Fruit fly (Drosophila melanogaster) whole organism, prepupa: ENCODE data around the gene CG12576.

ENCODE experiments used
- CG10631 ChIP-seq: fragments of 200-800 bp; sonication (Bioruptor generic); optimal IDR thresholded peaks from 2 replicates; lab custom pipeline; 2016; ENCODE audit warnings: missing biosample characterization, missing genetic modification characterization
- CG10669 ChIP-seq: fragments of 200-800 bp; sonication (Bioruptor generic); optimal IDR thresholded peaks from 3 replicates; lab custom pipeline; 2018; ENCODE audit warnings: missing biosample characterization, mild to moderate bottlenecking, missing genetic modification characterization, moderate library complexity
- CG11762 ChIP-seq: fragments of 200-800 bp; sonication (Bioruptor generic); optimal IDR thresholded peaks from 3 replicates; lab custom pipeline; 2016; ENCODE audit warnings: missing biosample characterization, missing genetic modification characterization; ENCODE audit not compliant: insufficient read depth
- CG11902 ChIP-seq: fragments of 200-800 bp; sonication (Bioruptor generic); optimal IDR thresholded peaks from 3 replicates; lab custom pipeline; 2016; ENCODE audit warnings: missing biosample characterization, missing genetic modification characterization
- CG15336 ChIP-seq: fragments of 200-800 bp; sonication (Bioruptor generic); IDR thresholded peaks from 2 replicates; pipeline ENCODE4 v1.3.6; 2022; ENCODE audit warnings: missing biosample characterization, missing genetic modification characterization
- CG1621 ChIP-seq: fragments of 200-800 bp; sonication (Bioruptor generic); optimal IDR thresholded peaks from 3 replicates; lab custom pipeline; 2018; ENCODE audit warnings: missing biosample characterization, mild to moderate bottlenecking, missing genetic modification characterization
- CG16779 ChIP-seq: fragments of 200-800 bp; sonication (Bioruptor generic); optimal IDR thresholded peaks from 3 replicates; lab custom pipeline; 2017; ENCODE audit warnings: missing biosample characterization, mild to moderate bottlenecking, missing genetic modification characterization
- CG32006 ChIP-seq: fragments of 200-800 bp; sonication (Bioruptor generic); optimal IDR thresholded peaks from 3 replicates; lab custom pipeline; 2017; ENCODE audit warnings: missing biosample characterization, mild to moderate bottlenecking, missing genetic modification characterization
- CG34406 ChIP-seq: fragments of 200-800 bp; sonication (Bioruptor generic); optimal IDR thresholded peaks from 3 replicates; lab custom pipeline; 2016; ENCODE audit warnings: missing biosample characterization, missing genetic modification characterization
- CG4318 ChIP-seq: fragments of 200-800 bp; sonication (Bioruptor generic); optimal IDR thresholded peaks from 3 replicates; lab custom pipeline; 2017; ENCODE audit warnings: missing biosample characterization, mild to moderate bottlenecking, missing genetic modification characterization
- CG6276 ChIP-seq: fragments of 200-800 bp; sonication (Bioruptor generic); optimal IDR thresholded peaks from 2 replicates; lab custom pipeline; 2017; ENCODE audit warnings: missing biosample characterization, mild to moderate bottlenecking, missing genetic modification characterization
- CG6792 ChIP-seq: fragments of 200-800 bp; sonication (Bioruptor generic); optimal IDR thresholded peaks from 3 replicates; lab custom pipeline; 2016; ENCODE audit warnings: missing biosample characterization, missing genetic modification characterization
- CG6808 ChIP-seq: fragments of 200-800 bp; sonication (Bioruptor generic); optimal IDR thresholded peaks from 3 replicates; lab custom pipeline; 2017; ENCODE audit warnings: missing biosample characterization, missing genetic modification characterization, mild to moderate bottlenecking, moderate library complexity, missing genetic modification reagents
- CG6854 ChIP-seq: fragments of 200-800 bp; sonication (Bioruptor generic); optimal IDR thresholded peaks from 2 replicates; lab custom pipeline; 2017; ENCODE audit warnings: missing biosample characterization, mild to moderate bottlenecking, missing genetic modification characterization
- CG7368 ChIP-seq: fragments of 200-800 bp; sonication (Bioruptor generic); optimal IDR thresholded peaks from 3 replicates; lab custom pipeline; 2016; ENCODE audit warnings: missing biosample characterization, missing genetic modification characterization
- CG8119 ChIP-seq: fragments of 200-800 bp; sonication (Bioruptor generic); IDR thresholded peaks from 3 replicates; pipeline ENCODE4 v1.3.6; 2022; ENCODE audit warnings: missing biosample characterization, missing genetic modification characterization
- CG8319 ChIP-seq: fragments of 200-800 bp; sonication (Bioruptor generic); optimal IDR thresholded peaks from 3 replicates; lab custom pipeline; 2016; ENCODE audit warnings: missing biosample characterization, missing genetic modification characterization
- CG9139 ChIP-seq: fragments of 200-800 bp; sonication (Bioruptor generic); optimal IDR thresholded peaks from 3 replicates; lab custom pipeline; 2017; ENCODE audit warnings: missing biosample characterization, mild to moderate bottlenecking, missing genetic modification characterization
- Eip78C ChIP-seq: fragments of 200-800 bp; sonication (Bioruptor generic); peaks from one replicate; lab custom pipeline; 2016; ENCODE audit warnings: missing biosample characterization, missing genetic modification characterization
- Eip93F ChIP-seq: fragments of 200-800 bp; sonication (Bioruptor generic); optimal IDR thresholded peaks from 2 replicates; lab custom pipeline; 2016; ENCODE audit warnings: missing biosample characterization, mild to moderate bottlenecking, missing genetic modification characterization
- Ets21C ChIP-seq: fragments of 200-800 bp; sonication (Bioruptor generic); optimal IDR thresholded peaks from 3 replicates; lab custom pipeline; 2016; ENCODE audit warnings: missing biosample characterization, missing genetic modification characterization
- Gug ChIP-seq: fragments of 200-800 bp; sonication (Bioruptor generic); IDR thresholded peaks from 2 replicates; pipeline ENCODE4 v1.3.6; 2022; ENCODE audit warnings: missing biosample characterization, missing genetic modification characterization
- Hr38 ChIP-seq: sonication (Bioruptor generic); optimal IDR thresholded peaks from 2 replicates; lab custom pipeline; 2016; ENCODE audit warnings: missing biosample characterization, missing genetic modification characterization
- Hr39 ChIP-seq: fragments of 200-800 bp; sonication (Bioruptor generic); optimal IDR thresholded peaks from 2 replicates; lab custom pipeline; 2016; ENCODE audit warnings: missing biosample characterization, missing genetic modification characterization
- Hr4 ChIP-seq: fragments of 200-800 bp; sonication (Bioruptor generic); optimal IDR thresholded peaks from 3 replicates; lab custom pipeline; 2016; ENCODE audit warnings: missing biosample characterization, missing genetic modification characterization
- Lpt ChIP-seq: fragments of 200-800 bp; sonication (Bioruptor generic); optimal IDR thresholded peaks from 3 replicates; lab custom pipeline; 2016; ENCODE audit warnings: missing biosample characterization, missing genetic modification characterization
- Met ChIP-seq: fragments of 200-800 bp; sonication (Bioruptor generic); optimal IDR thresholded peaks from 3 replicates; lab custom pipeline; 2016; ENCODE audit warnings: missing biosample characterization, missing genetic modification characterization
- OdsH ChIP-seq: fragments of 200-800 bp; sonication (Bioruptor generic); optimal IDR thresholded peaks from 3 replicates; lab custom pipeline; 2016; ENCODE audit warnings: missing biosample characterization, missing genetic modification characterization
- Smox ChIP-seq: fragments of 200-800 bp; sonication (Bioruptor generic); optimal IDR thresholded peaks from 3 replicates; lab custom pipeline; 2016; ENCODE audit warnings: missing biosample characterization, missing genetic modification characterization
- Sox102F ChIP-seq: fragments of 200-800 bp; sonication (Bioruptor generic); optimal IDR thresholded peaks from 2 replicates; lab custom pipeline; 2016; ENCODE audit warnings: missing biosample characterization, mild to moderate bottlenecking, missing genetic modification characterization
- Sox14 ChIP-seq: fragments of 200-800 bp; sonication (Bioruptor generic); optimal IDR thresholded peaks from 3 replicates; lab custom pipeline; 2016; ENCODE audit warnings: missing biosample characterization, missing genetic modification characterization
- Sox15 ChIP-seq: fragments of 200-800 bp; sonication (Bioruptor generic); optimal IDR thresholded peaks from 3 replicates; lab custom pipeline; 2016; ENCODE audit warnings: missing biosample characterization, missing genetic modification characterization
- achi ChIP-seq: fragments of 200-800 bp; sonication (Bioruptor generic); optimal IDR thresholded peaks from 3 replicates; lab custom pipeline; 2016; ENCODE audit warnings: missing biosample characterization, missing genetic modification characterization
- cyc ChIP-seq: fragments of 200-800 bp; sonication (Bioruptor generic); optimal IDR thresholded peaks from 3 replicates; lab custom pipeline; 2016; ENCODE audit warnings: missing biosample characterization, missing genetic modification characterization
- dac ChIP-seq: fragments of 200-800 bp; sonication (Bioruptor generic); optimal IDR thresholded peaks from 2 replicates; lab custom pipeline; 2017; ENCODE audit warnings: missing biosample characterization, mild to moderate bottlenecking, missing genetic modification characterization
- dsx ChIP-seq: fragments of 200-800 bp; optimal IDR thresholded peaks from 3 replicates; lab custom pipeline; 2019; ENCODE audit warnings: missing biosample characterization, mild to moderate bottlenecking, missing genetic modification characterization, moderate library complexity; ENCODE audit not compliant: poor library complexity, severe bottlenecking
- eg ChIP-seq: fragments of 200-800 bp; sonication (Bioruptor generic); IDR thresholded peaks from 3 replicates; pipeline ENCODE4 v1.3.6; 2022; ENCODE audit warnings: missing biosample characterization, missing genetic modification characterization
- esn ChIP-seq: fragments of 200-800 bp; sonication (Bioruptor generic); optimal IDR thresholded peaks from 2 replicates; lab custom pipeline; 2016; ENCODE audit warnings: missing biosample characterization, mild to moderate bottlenecking, missing genetic modification characterization, moderate library complexity
- fd59A ChIP-seq: fragments of 200-800 bp; sonication (Bioruptor generic); optimal IDR thresholded peaks from 2 replicates; lab custom pipeline; 2017; ENCODE audit warnings: missing biosample characterization, mild to moderate bottlenecking, missing genetic modification characterization, missing genetic modification reagents
- fd85E ChIP-seq: fragments of 200-800 bp; sonication (Bioruptor generic); optimal IDR thresholded peaks from 3 replicates; lab custom pipeline; 2016; ENCODE audit warnings: missing biosample characterization, missing genetic modification characterization
- fkh ChIP-seq: fragments of 200-800 bp; sonication (Bioruptor generic); optimal IDR thresholded peaks from 3 replicates; lab custom pipeline; 2017; ENCODE audit warnings: missing biosample characterization, mild to moderate bottlenecking, missing genetic modification characterization, moderate library complexity
- net ChIP-seq: fragments of 200-800 bp; sonication (Bioruptor generic); optimal IDR thresholded peaks from 3 replicates; lab custom pipeline; 2016; ENCODE audit warnings: missing biosample characterization, missing genetic modification characterization
- pdm3 ChIP-seq: fragments of 200-800 bp; sonication (Bioruptor generic); optimal IDR thresholded peaks from 3 replicates; lab custom pipeline; 2016; ENCODE audit warnings: missing biosample characterization, missing genetic modification characterization
- salr ChIP-seq, 2 experiments: fragments of 200-800 bp; sonication (Bioruptor generic); optimal IDR thresholded peaks; 3 replicates each; lab custom pipeline; 2016 to 2018; ENCODE audit warnings: missing biosample characterization in 2 of 2, missing genetic modification characterization in 2 of 2, mild to moderate bottlenecking in 1 of 2
- ss ChIP-seq, 2 experiments: fragments of 200-800 bp; sonication (Bioruptor generic); optimal IDR thresholded peaks; 2 replicates in 1 of 2; 3 replicates in 1 of 2; lab custom pipeline; 2017 to 2018; ENCODE audit warnings: mild to moderate bottlenecking in 2 of 2, missing biosample characterization in 2 of 2, missing genetic modification characterization in 2 of 2, moderate library complexity in 1 of 2
- svp ChIP-seq: fragments of 200-800 bp; sonication (Bioruptor generic); peaks from one replicate; lab custom pipeline; 2016; ENCODE audit warnings: missing biosample characterization, missing genetic modification characterization
- topi ChIP-seq: fragments of 200-800 bp; sonication (Bioruptor generic); optimal IDR thresholded peaks from 3 replicates; lab custom pipeline; 2016; ENCODE audit warnings: missing biosample characterization, missing genetic modification characterization
- vri ChIP-seq: fragments of 200-800 bp; sonication (Bioruptor generic); optimal IDR thresholded peaks from 3 replicates; lab custom pipeline; 2016; ENCODE audit warnings: missing biosample characterization, mild to moderate bottlenecking, missing genetic modification characterization

CG12576 gene

DNA sequence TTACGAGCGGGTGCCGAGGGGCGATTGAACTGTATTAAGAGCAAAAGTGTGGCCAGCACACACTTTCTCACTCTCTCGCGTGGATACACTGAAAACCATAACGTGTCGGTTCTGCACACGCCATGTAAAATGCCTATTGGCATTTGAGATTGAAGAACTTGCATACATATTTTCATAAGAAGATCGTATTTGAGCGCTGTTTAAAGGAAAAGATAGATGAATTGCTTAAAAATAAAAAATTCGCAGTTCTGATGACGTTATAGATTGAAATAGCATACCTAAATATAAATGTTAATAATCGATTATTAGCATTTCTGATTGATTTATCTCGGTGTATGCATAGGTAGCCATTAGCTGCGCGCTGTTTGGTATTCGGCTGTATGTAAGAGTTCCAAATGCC, 26.9 kb upstream of the CG12576 start:
- TF ChIP-seq CG10669 (no peak), fkh (no peak), OdsH (GFP tag; lab: Kevin White, UChicago) (peak; percentile 38), Gug (GFP tag; lab: Robert Waterston, UW) (0 out of 2 replicates have a peak, but pooled peaks have one; percentile 16), esn (GFP tag; lab: Kevin White, UChicago) (no peak), CG4318 (GFP tag; lab: Kevin White, UChicago) (peak; percentile 31), Eip78C (GFP tag; lab: Kevin White, UChicago) (peak; percentile 56), Ets21C (no peak), cyc (GFP tag; lab: Kevin White, UChicago) (no peak), Hr39 (GFP tag; lab: Kevin White, UChicago) (no peak), achi (GFP tag; lab: Kevin White, UChicago) (no peak), CG6808 (no peak), CG7368 (no peak), Hr4 (peak; percentile 69), CG15336 (peak; percentile 65), net (GFP tag; lab: Kevin White, UChicago) (no peak), CG16779 (tag; lab: Kevin White, UChicago) (no peak), CG1621 (tag; lab: Kevin White, UChicago) (no peak), ss (GFP tag; optimal IDR thresholded peaks at IDR 0.05; lab: Kevin White, UChicago) (no peak), pdm3 (peak; percentile 19), topi (no peak), salr (GFP tag; optimal IDR thresholded peaks at IDR 0.05; lab: Kevin White, UChicago) (no peak), Sox102F (GFP tag; lab: Kevin White, UChicago) (no peak), fd59A (GFP tag; lab: Kevin White, UChicago) (no peak), CG6854 (GFP tag; lab: Kevin White, UChicago) (no peak), Met (GFP tag; lab: Kevin White, UChicago) (peak; percentile 2), Lpt (GFP tag; lab: Kevin White, UChicago) (peak; percentile 50), dsx (GFP tag; lab: Kevin White, UChicago) (no peak), eg (GFP tag; lab: Robert Waterston, UW) (no peak; the same call in 2 of the 3 replicates), fd85E (GFP tag; lab: Kevin White, UChicago) (no peak), vri (no peak), CG9139 (no peak), dac (GFP tag; lab: Kevin White, UChicago) (peak; percentile 20), Eip93F (GFP tag; lab: Kevin White, UChicago) (no peak), CG8119 (GFP tag; lab: Robert Waterston, UW) (peak; percentile 69; the same call in 2 of the 3 replicates), CG34406 (GFP tag; lab: Kevin White, UChicago) (no peak), CG8319 (GFP tag; lab: Kevin White, UChicago) (no peak), CG11902 (GFP tag; lab: Kevin White, UChicago) (no peak), Sox14 (GFP tag; lab: Kevin White, UChicago) (no peak), Sox15 (GFP tag; lab: Kevin White, UChicago) (no peak), Smox (GFP tag; lab: Kevin White, UChicago) (no peak), CG32006 (peak; percentile 79), Hr38 (GFP tag; lab: Kevin White, UChicago) (no peak), svp (GFP tag; lab: Kevin White, UChicago) (peak; percentile 17), CG6276 (GFP tag; lab: Kevin White, UChicago) (no peak), CG10631 (GFP tag; lab: Kevin White, UChicago) (peak; percentile 18), CG11762 (GFP tag; lab: Kevin White, UChicago) (peak; percentile 2), CG6792 (GFP tag; lab: Kevin White, UChicago) (no peak)
- TF ChIP-seq, all 60 proteins: peak for 15
